Worm (Caenorhabditis elegans) whole organism, L4/young adult: ENCODE results near the gene mlc-3.

Experiments used
- W03F9.2 ChIP-seq: fragments of 150-350 bp; optimal IDR thresholded peaks from 2 replicates; lab custom pipeline; 2014; ENCODE audit warnings: missing biosample characterization, missing genetic modification characterization
- him-1 ChIP-seq: sonication (generic microtip); optimal IDR thresholded peaks from 2 replicates; lab custom pipeline; 2016; ENCODE audit warnings: missing genotype, missing genetic modification reagents, missing genetic modification characterization, missing compliant biosample characterization

ce11 chrIII:5570814-5571443 is 6.1 kb downstream of the mlc-3 start:
- TF ChIP-seq him-1 (tag; lab: Kevin White, UChicago) (no peak), W03F9.2 (tag; lab: Kevin White, UChicago) (no peak)
